Worm (Caenorhabditis elegans) whole organism, young adult: ENCODE measurements around the gene fbxa-11.

Source experiments
- F37B4.10 ChIP-seq: fragments of 200-800 bp; sonication (Bioruptor generic); IDR thresholded peaks from 2 replicates; pipeline ENCODE4 v1.3.6; 2022; ENCODE audit warnings: missing genetic modification characterization, missing compliant biosample characterization
- Y67H2A.10 ChIP-seq: fragments of 200-800 bp; sonication (Bioruptor generic); conservative IDR thresholded peaks from 2 replicates; pipeline ENCODE4 v1.3.6; 2022; ENCODE audit warnings: missing genetic modification reagents, missing genetic modification characterization, missing compliant biosample characterization
- Y79H2A.3 ChIP-seq: fragments of 200-800 bp; sonication (Bioruptor generic); conservative IDR thresholded peaks from 2 replicates; pipeline ENCODE4 v1.3.6; 2022; ENCODE audit warnings: missing genetic modification reagents, missing genetic modification characterization, missing compliant biosample characterization
- Y95B8A.8 ChIP-seq: fragments of 200-800 bp; sonication (Bioruptor generic); IDR thresholded peaks from 2 replicates; pipeline ENCODE4 v1.3.6; 2022; ENCODE audit warnings: missing genetic modification reagents, missing genetic modification characterization, missing compliant biosample characterization
- akir-1 ChIP-seq: fragments of 200-800 bp; sonication (Bioruptor generic); optimal IDR thresholded peaks from 2 replicates; lab custom pipeline; 2018; ENCODE audit warnings: mild to moderate bottlenecking, missing genetic modification characterization, moderate library complexity, missing compliant biosample characterization
- athp-1 ChIP-seq: sonication (generic microtip); optimal IDR thresholded peaks from 2 replicates; lab custom pipeline; 2017; ENCODE audit warnings: mild to moderate bottlenecking, missing genetic modification characterization, missing compliant biosample characterization
- dox-1 ChIP-seq: fragments of 200-800 bp; sonication (Bioruptor generic); IDR thresholded peaks from 2 replicates; pipeline ENCODE4 v1.3.6; 2022; ENCODE audit warnings: missing genetic modification reagents, missing genetic modification characterization, missing compliant biosample characterization
- egl-18 ChIP-seq: fragments of 200-800 bp; sonication (Bioruptor generic); IDR thresholded peaks from 2 replicates; pipeline ENCODE4 v1.3.6; 2022; ENCODE audit warnings: missing genetic modification reagents, missing genetic modification characterization, missing compliant biosample characterization
- sea-2 ChIP-seq: fragments of 200-800 bp; sonication (Bioruptor generic); IDR thresholded peaks from 2 replicates; pipeline ENCODE4 v1.3.6; 2022; ENCODE audit warnings: missing genetic modification characterization, missing compliant biosample characterization
- tbx-9 ChIP-seq: sonication (generic microtip); optimal IDR thresholded peaks from 2 replicates; lab custom pipeline; 2016; ENCODE audit warnings: borderline replicate concordance, missing genetic modification characterization, inconsistent platforms, missing compliant biosample characterization
- unc-62 ChIP-seq: fragments of 150-350 bp; optimal IDR thresholded peaks from 2 replicates; lab custom pipeline; 2014; ENCODE audit warnings: missing biosample characterization, missing genetic modification reagents, missing genetic modification characterization
- ztf-25 ChIP-seq: fragments of 200-800 bp; sonication (Bioruptor generic); IDR thresholded peaks from 2 replicates; pipeline ENCODE4 v1.3.6; 2022; ENCODE audit warnings: missing genetic modification reagents, missing genetic modification characterization, missing compliant biosample characterization

fbxa-11 gene

ce11 chrIII:996564-996963, 45.9 kb downstream of the fbxa-11 start (continued):
- TF ChIP-seq Y79H2A.3 (GFP tag; lab: Robert Waterston, UW): no peak

ce11 chrIII:998855-999254, 48.2 kb downstream of the fbxa-11 start:
- TF ChIP-seq tbx-9: no peak
- no peak for TF ChIP-seq ztf-25 (GFP tag; lab: Robert Waterston, UW)
- no peak for TF ChIP-seq Y95B8A.8 (GFP tag; lab: Robert Waterston, UW)
- TF ChIP-seq egl-18 (GFP tag; lab: Robert Waterston, UW): no peak
- no peak for TF ChIP-seq sea-2 (GFP tag; lab: Robert Waterston, UW)
- TF ChIP-seq dox-1 (GFP tag; lab: Robert Waterston, UW): no peak
- no peak for TF ChIP-seq akir-1 (GFP tag; lab: Kevin White, UChicago)
- TF ChIP-seq Y79H2A.3 (GFP tag; lab: Robert Waterston, UW): no peak
- no peak for TF ChIP-seq unc-62
- TF ChIP-seq Y67H2A.10 (GFP tag; lab: Robert Waterston, UW): no peak
- no peak for TF ChIP-seq athp-1 (tag; lab: Kevin White, UChicago)

- TF ChIP-seq F37B4.10 (GFP tag; lab: Robert Waterston, UW): no peak
Measured at ce11 chrIII:1001297-1001696, 50.6 kb downstream of the fbxa-11 start, which contains the start of gene R06B10.7. Gene R06B10.7, minus strand, starts transcription at chrIII:1001397.
